Worm (Caenorhabditis elegans) whole organism, late embryonic: ENCODE measurements around the gene unc-51.

ENCODE experiments used
- F13H6.1 ChIP-seq: sonication (generic microtip); optimal IDR thresholded peaks from 2 replicates; lab custom pipeline; 2016; ENCODE audit warnings: missing genetic modification characterization, missing compliant biosample characterization
- dve-1 ChIP-seq: sonication (generic microtip); optimal IDR thresholded peaks from 2 replicates; lab custom pipeline; 2017; ENCODE audit warnings: antibody characterized with exemption, mild to moderate bottlenecking, missing genetic modification characterization, missing compliant biosample characterization
- fkh-10 ChIP-seq: fragments of 150-350 bp; optimal IDR thresholded peaks from 2 replicates; lab custom pipeline; 2014; ENCODE audit warnings: missing biosample characterization, missing genetic modification reagents, missing genetic modification characterization
- lin-11 ChIP-seq: fragments of 200-800 bp; sonication (Bioruptor generic); optimal IDR thresholded peaks from 2 replicates; lab custom pipeline; 2018; ENCODE audit warnings: mild to moderate bottlenecking, missing genetic modification characterization, missing compliant biosample characterization
- pag-3 ChIP-seq: sonication (generic microtip); optimal IDR thresholded peaks from 2 replicates; lab custom pipeline; 2016; ENCODE audit warnings: missing compliant biosample characterization, missing genetic modification characterization, borderline replicate concordance
- pqm-1 ChIP-seq: sonication (generic microtip); optimal IDR thresholded peaks from 2 replicates; lab custom pipeline; 2016; ENCODE audit warnings: missing genetic modification characterization, missing compliant biosample characterization
- tbx-2 ChIP-seq: sonication (generic microtip); optimal IDR thresholded peaks from 2 replicates; lab custom pipeline; 2016; ENCODE audit warnings: missing genetic modification characterization, missing compliant biosample characterization
- ztf-16 ChIP-seq: sonication (generic microtip); optimal IDR thresholded peaks from 2 replicates; lab custom pipeline; 2017; ENCODE audit warnings: missing genetic modification characterization, missing compliant biosample characterization

DNA sequence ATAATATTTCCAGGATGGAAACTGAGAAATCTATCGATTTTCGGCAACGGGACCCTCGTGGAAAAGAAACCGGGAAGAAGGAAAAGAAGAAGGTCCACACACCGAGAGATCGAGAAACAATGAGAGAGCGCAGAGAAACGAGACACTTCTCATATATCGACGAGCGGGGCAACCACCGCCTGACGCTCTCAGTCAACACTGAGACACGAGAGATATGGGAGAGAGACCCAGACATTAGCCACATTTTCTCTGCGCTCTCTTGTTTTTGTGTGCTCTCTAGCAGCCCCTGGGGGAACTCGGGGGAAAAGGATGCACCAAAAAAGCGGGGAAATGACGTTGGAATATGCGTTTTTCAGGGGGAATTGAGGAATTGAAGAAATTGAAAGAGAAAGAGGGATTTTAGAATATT lies 1.4 kb upstream of the unc-51 start:
- TF ChIP-seq F13H6.1 (tag; lab: Kevin White, UChicago) (no peak), pqm-1 (tag; lab: Kevin White, UChicago) (no peak), pag-3 (tag; lab: Kevin White, UChicago) (no peak), tbx-2 (tag; lab: Kevin White, UChicago) (peak; percentile 67), dve-1 (tag; lab: Kevin White, UChicago) (no peak), ztf-16 (no peak), fkh-10 (GFP tag; lab: Kevin White, UChicago) (no peak), lin-11 (tag; lab: Kevin White, UChicago) (no peak)
